ENCODE assay signal across 1 fruit fly cellular context in the genomic region with DNA sequence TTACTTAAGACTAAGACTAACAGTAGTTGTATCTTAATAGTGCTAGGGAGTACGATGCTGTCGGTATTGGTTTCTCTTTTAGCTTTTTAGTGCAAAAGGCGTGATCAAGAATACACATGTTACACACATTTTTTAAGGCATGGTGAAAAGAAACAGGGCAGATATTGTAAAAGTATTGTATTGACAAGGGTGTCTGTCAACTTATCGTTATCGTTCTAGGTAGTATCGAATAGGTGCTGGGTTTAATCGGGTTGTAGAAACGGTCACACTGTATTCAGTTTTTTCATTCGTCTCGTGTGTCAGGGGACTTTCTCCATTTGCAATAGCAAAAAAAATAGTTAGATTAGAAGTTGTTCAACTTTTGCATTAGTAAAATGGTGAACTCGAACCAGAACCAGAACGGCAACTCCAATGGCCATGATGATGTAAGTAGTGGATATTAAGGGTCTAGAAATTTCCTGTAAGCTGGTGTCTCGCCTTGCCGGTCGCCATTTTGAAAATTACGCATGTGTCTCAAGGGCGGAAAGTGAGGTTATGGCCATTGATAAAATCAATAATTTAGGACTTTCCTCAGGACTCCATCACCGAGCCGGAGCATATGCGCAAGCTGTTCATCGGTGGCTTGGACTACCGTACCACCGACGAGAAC.
TF ChIP-seq lines count a peak whose summit lies in the region.

No protein-coding gene starts in this region.

TF ChIP-seq in whole organism, embryonic, 481 proteins besides CTCF, POLR2A, EP300 and RAD21 (continued from another document and continues in another):
- TF ChIP-seq CG11398 (GFP tag; optimal IDR thresholded peaks at IDR 0.05; lab: Kevin White, UChicago), result no peak
- TF ChIP-seq NfI (GFP tag; optimal IDR thresholded peaks at IDR 0.05; lab: Kevin White, UChicago), result no peak
- no peak for TF ChIP-seq CG18262 (tag; optimal IDR thresholded peaks at IDR 0.05; lab: Kevin White, UChicago)
- TF ChIP-seq wor (GFP tag; IDR thresholded peaks at IDR 0.05; lab: Robert Waterston, UW), result no peak
- TF ChIP-seq YL-1 (GFP tag; optimal IDR thresholded peaks at IDR 0.05; lab: Kevin White, UChicago), result peak; percentile 98
- TF ChIP-seq Tbp (GFP tag; optimal IDR thresholded peaks at IDR 0.05; lab: Kevin White, UChicago), result peak; percentile 58
- no peak for TF ChIP-seq shn (GFP tag; optimal IDR thresholded peaks at IDR 0.05; lab: Kevin White, UChicago)
- TF ChIP-seq Hr39 (optimal IDR thresholded peaks at IDR 0.05; lab: Kevin White, UChicago), result no peak
- TF ChIP-seq ara (GFP tag; IDR thresholded peaks at IDR 0.05; lab: Robert Waterston, UW), result no peak
- no peak for TF ChIP-seq CrebB (tag; optimal IDR thresholded peaks at IDR 0.05; lab: Kevin White, UChicago)
- no peak for TF ChIP-seq CG30403 (GFP tag; optimal IDR thresholded peaks at IDR 0.05; lab: Kevin White, UChicago)
- peak; percentile 53 for TF ChIP-seq CG12659 (GFP tag; optimal IDR thresholded peaks at IDR 0.05; lab: Kevin White, UChicago)
- no peak for TF ChIP-seq al (GFP tag; IDR thresholded peaks at IDR 0.05; lab: Robert Waterston, UW)
- peak; percentile 13 for TF ChIP-seq CG6813 (GFP tag; optimal IDR thresholded peaks at IDR 0.05; lab: Kevin White, UChicago)
- TF ChIP-seq run (tag; optimal IDR thresholded peaks at IDR 0.05; lab: Kevin White, UChicago), result no peak
- no peak for TF ChIP-seq E2f1 (GFP tag; IDR thresholded peaks at IDR 0.05; lab: Robert Waterston, UW)
- TF ChIP-seq CG9932 (GFP tag; IDR thresholded peaks at IDR 0.05; lab: Robert Waterston, UW), result no peak
- peak; percentile 64 for TF ChIP-seq BEAF-32 (GFP tag; optimal IDR thresholded peaks at IDR 0.05; lab: Kevin White, UChicago)
- peak; percentile 60 for TF ChIP-seq chm (GFP tag; IDR thresholded peaks at IDR 0.05; lab: Robert Waterston, UW)
- no peak for TF ChIP-seq CG17612 (GFP tag; IDR thresholded peaks at IDR 0.05; lab: Robert Waterston, UW)
- TF ChIP-seq CG12071 (GFP tag; optimal IDR thresholded peaks at IDR 0.05; lab: Kevin White, UChicago), result no peak
- TF ChIP-seq CG31388 (GFP tag; optimal IDR thresholded peaks at IDR 0.05; lab: Kevin White, UChicago), result no peak
- TF ChIP-seq en (GFP tag; optimal IDR thresholded peaks at IDR 0.05; lab: Kevin White, UChicago), result no peak
- no peak for TF ChIP-seq ab (GFP tag; optimal IDR thresholded peaks at IDR 0.05; lab: Kevin White, UChicago)
- no peak for TF ChIP-seq fd96Cb (tag; optimal IDR thresholded peaks at IDR 0.05; lab: Kevin White, UChicago)
- TF ChIP-seq HLH4C (GFP tag; IDR thresholded peaks at IDR 0.05; lab: Robert Waterston, UW; ENCODE audit: partially characterized antibody), result peak; percentile 60; the same call in 2 of the 3 replicates
- no peak for TF ChIP-seq eve (GFP tag; optimal IDR thresholded peaks at IDR 0.05; lab: Kevin White, UChicago)
- TF ChIP-seq sr (GFP tag; IDR thresholded peaks at IDR 0.05; lab: Robert Waterston, UW), result no peak
- no peak for TF ChIP-seq br (optimal IDR thresholded peaks at IDR 0.05; lab: Kevin White, UChicago)
- peak; percentile 68 for TF ChIP-seq Sry-δ (GFP tag; optimal IDR thresholded peaks at IDR 0.05; lab: Kevin White, UChicago)
- TF ChIP-seq NC2α (GFP tag; optimal IDR thresholded peaks at IDR 0.05; lab: Kevin White, UChicago), result no peak
- TF ChIP-seq vvl (GFP tag; IDR thresholded peaks at IDR 0.05; lab: Robert Waterston, UW), result peak; percentile 11
- no peak for TF ChIP-seq Mad (GFP tag; optimal IDR thresholded peaks at IDR 0.05; lab: Kevin White, UChicago)
- TF ChIP-seq z (GFP tag; IDR thresholded peaks at IDR 0.05; lab: Robert Waterston, UW), result no peak
- TF ChIP-seq CG42726 (GFP tag; IDR thresholded peaks at IDR 0.05; lab: Robert Waterston, UW; ENCODE audit: partially characterized antibody), result 0 out of 2 replicates have a peak, but pooled peaks have one; percentile 47
- peak; percentile 96 for TF ChIP-seq onecut (GFP tag; IDR thresholded peaks at IDR 0.05; lab: Robert Waterston, UW)
- TF ChIP-seq CG12942 (GFP tag; optimal IDR thresholded peaks at IDR 0.05; lab: Kevin White, UChicago), result no peak
- TF ChIP-seq D19A (tag; optimal IDR thresholded peaks at IDR 0.05; lab: Kevin White, UChicago), result no peak
- TF ChIP-seq crol (GFP tag; IDR thresholded peaks at IDR 0.05; lab: Robert Waterston, UW), result no peak
- TF ChIP-seq Bdp1 (GFP tag; optimal IDR thresholded peaks at IDR 0.05; lab: Kevin White, UChicago), result no peak
- no peak for TF ChIP-seq Chrac-16 (GFP tag; optimal IDR thresholded peaks at IDR 0.05; lab: Kevin White, UChicago)
- no peak for TF ChIP-seq kah (GFP tag; optimal IDR thresholded peaks at IDR 0.05; lab: Kevin White, UChicago)
- TF ChIP-seq CG4820 (GFP tag; optimal IDR thresholded peaks at IDR 0.05; lab: Kevin White, UChicago), result no peak
- no peak for TF ChIP-seq oc (tag; optimal IDR thresholded peaks at IDR 0.05; lab: Kevin White, UChicago)
- TF ChIP-seq peb (GFP tag; IDR thresholded peaks at IDR 0.05; lab: Robert Waterston, UW), result no peak
- no peak for TF ChIP-seq tap (tag; optimal IDR thresholded peaks at IDR 0.05; lab: Kevin White, UChicago)
- TF ChIP-seq hbn (GFP tag; IDR thresholded peaks at IDR 0.05; lab: Robert Waterston, UW; ENCODE audit: partially characterized antibody), result no peak; the same call in 1 of the 2 replicates
- no peak for TF ChIP-seq CG14667 (GFP tag; IDR thresholded peaks at IDR 0.05; lab: Robert Waterston, UW)
- TF ChIP-seq lilli (GFP tag; optimal IDR thresholded peaks at IDR 0.05; lab: Kevin White, UChicago), result peak; percentile 34
- TF ChIP-seq CG10267 (tag; optimal IDR thresholded peaks at IDR 0.05; lab: Kevin White, UChicago), result peak; percentile 40
- no peak for TF ChIP-seq CoRest (tag; optimal IDR thresholded peaks at IDR 0.05; lab: Kevin White, UChicago)
- no peak for TF ChIP-seq CG13775 (GFP tag; optimal IDR thresholded peaks at IDR 0.05; lab: Kevin White, UChicago)
- TF ChIP-seq slbo (GFP tag; IDR thresholded peaks at IDR 0.05; lab: Robert Waterston, UW), result peak; percentile 34
- no peak for TF ChIP-seq nau (GFP tag; optimal IDR thresholded peaks at IDR 0.05; lab: Kevin White, UChicago)
- peak; percentile 6 for TF ChIP-seq NC2β (GFP tag; optimal IDR thresholded peaks at IDR 0.05; lab: Kevin White, UChicago)
- no peak for TF ChIP-seq disco-r (GFP tag; optimal IDR thresholded peaks at IDR 0.05; lab: Kevin White, UChicago)
- TF ChIP-seq CkIIα-i1 (GFP tag; IDR thresholded peaks at IDR 0.05; lab: Robert Waterston, UW), result no peak
- TF ChIP-seq CG8281 (tag; optimal IDR thresholded peaks at IDR 0.05; lab: Kevin White, UChicago), result peak; percentile 85
- no peak for TF ChIP-seq danr (GFP tag; IDR thresholded peaks at IDR 0.05; lab: Robert Waterston, UW)
- TF ChIP-seq CG4707 (GFP tag; optimal IDR thresholded peaks at IDR 0.05; lab: Kevin White, UChicago), result no peak
- TF ChIP-seq hb (GFP tag; IDR thresholded peaks at IDR 0.05; lab: Robert Waterston, UW; ENCODE audit: partially characterized antibody), result no peak
- no peak for TF ChIP-seq CG6175 (GFP tag; IDR thresholded peaks at IDR 0.05; lab: Robert Waterston, UW)
- no peak for TF ChIP-seq lov (optimal IDR thresholded peaks at IDR 0.05; lab: Kevin White, UChicago)
- no peak for TF ChIP-seq lov (GFP tag; IDR thresholded peaks at IDR 0.05; lab: Robert Waterston, UW)
- peak; percentile 52 for TF ChIP-seq CG13287 (GFP tag; IDR thresholded peaks at IDR 0.05; lab: Robert Waterston, UW; ENCODE audit: partially characterized antibody)
- TF ChIP-seq Scr (GFP tag; IDR thresholded peaks at IDR 0.05; lab: Robert Waterston, UW; ENCODE audit: partially characterized antibody), result peak; percentile 41; the same call in 1 of the 2 replicates
- TF ChIP-seq CG11093 (GFP tag; IDR thresholded peaks at IDR 0.05; lab: Robert Waterston, UW), result no peak
- peak; percentile 78 for TF ChIP-seq CG3995 (GFP tag; optimal IDR thresholded peaks at IDR 0.05; lab: Kevin White, UChicago)
- TF ChIP-seq Vsx1 (GFP tag; optimal IDR thresholded peaks at IDR 0.05; lab: Kevin White, UChicago), result no peak
- TF ChIP-seq CG30431 (GFP tag; optimal IDR thresholded peaks at IDR 0.05; lab: Kevin White, UChicago), result no peak
- peak; percentile 45 for TF ChIP-seq CG10543 (GFP tag; optimal IDR thresholded peaks at IDR 0.05; lab: Kevin White, UChicago)
- peak; percentile 41; the same call in 1 of the 2 replicates for TF ChIP-seq nerfin-2 (GFP tag; IDR thresholded peaks at IDR 0.05; lab: Robert Waterston, UW; ENCODE audit: partially characterized antibody)
- TF ChIP-seq Ssrp (tag; optimal IDR thresholded peaks at IDR 0.05; lab: Kevin White, UChicago), result no peak
- TF ChIP-seq CG1603 (tag; optimal IDR thresholded peaks at IDR 0.05; lab: Kevin White, UChicago), result peak; percentile 76
- no peak for TF ChIP-seq sima (GFP tag; optimal IDR thresholded peaks at IDR 0.05; lab: Kevin White, UChicago)
- TF ChIP-seq fd3F (GFP tag; optimal IDR thresholded peaks at IDR 0.05; lab: Kevin White, UChicago), result no peak
- TF ChIP-seq CG33557 (GFP tag; optimal IDR thresholded peaks at IDR 0.05; lab: Kevin White, UChicago), result no peak
- TF ChIP-seq yki (optimal IDR thresholded peaks at IDR 0.05; lab: Kevin White, UChicago), result no peak
- no peak for TF ChIP-seq CG2199 (GFP tag; IDR thresholded peaks at IDR 0.05; lab: Robert Waterston, UW)
- no peak for TF ChIP-seq CG11247 (GFP tag; IDR thresholded peaks at IDR 0.05; lab: Robert Waterston, UW)
- TF ChIP-seq CG9797 (GFP tag; optimal IDR thresholded peaks at IDR 0.05; lab: Kevin White, UChicago), result peak; percentile 76
- TF ChIP-seq CG8290 (GFP tag; optimal IDR thresholded peaks at IDR 0.05; lab: Kevin White, UChicago), result peak; percentile 28
- TF ChIP-seq CG8290 (tag; optimal IDR thresholded peaks at IDR 0.05; lab: Kevin White, UChicago), result no peak
- TF ChIP-seq CG4360 (GFP tag; IDR thresholded peaks at IDR 0.05; lab: Robert Waterston, UW), result no peak
- TF ChIP-seq CG11723 (GFP tag; optimal IDR thresholded peaks at IDR 0.05; lab: Kevin White, UChicago), result no peak
- TF ChIP-seq CG7987 (GFP tag; optimal IDR thresholded peaks at IDR 0.05; lab: Kevin White, UChicago), result peak; percentile 12
- TF ChIP-seq Sry-β (GFP tag; optimal IDR thresholded peaks at IDR 0.05; lab: Kevin White, UChicago), result no peak
- peak; percentile 6 for TF ChIP-seq CG6765 (GFP tag; optimal IDR thresholded peaks at IDR 0.05; lab: Kevin White, UChicago)
- no peak for TF ChIP-seq HLH3B (GFP tag; IDR thresholded peaks at IDR 0.05; lab: Robert Waterston, UW)
- no peak for TF ChIP-seq CG8765 (GFP tag; IDR thresholded peaks at IDR 0.05; lab: Robert Waterston, UW)
- TF ChIP-seq CG5953 (GFP tag; IDR thresholded peaks at IDR 0.05; lab: Robert Waterston, UW), result no peak
- no peak for TF ChIP-seq lola (GFP tag; optimal IDR thresholded peaks at IDR 0.05; lab: Kevin White, UChicago)
- TF ChIP-seq tx (GFP tag; optimal IDR thresholded peaks at IDR 0.05; lab: Kevin White, UChicago), result no peak
- no peak for TF ChIP-seq CG15479 (GFP tag; optimal IDR thresholded peaks at IDR 0.05; lab: Kevin White, UChicago)
- no peak for TF ChIP-seq CG4730 (GFP tag; IDR thresholded peaks at IDR 0.05; lab: Robert Waterston, UW)
- no peak for TF ChIP-seq CG4854 (GFP tag; optimal IDR thresholded peaks at IDR 0.05; lab: Kevin White, UChicago)
- peak; percentile 82 for TF ChIP-seq stwl (tag; optimal IDR thresholded peaks at IDR 0.05; lab: Kevin White, UChicago)
- 0 out of 3 replicates have a peak, but pooled peaks have one; percentile 25 for TF ChIP-seq Dbx (GFP tag; IDR thresholded peaks at IDR 0.05; lab: Robert Waterston, UW)
- TF ChIP-seq Atf-2 (GFP tag; optimal IDR thresholded peaks at IDR 0.05; lab: Kevin White, UChicago), result no peak
- no peak for TF ChIP-seq CG3838 (GFP tag; optimal IDR thresholded peaks at IDR 0.05; lab: Kevin White, UChicago)
- TF ChIP-seq jigr1 (GFP tag; IDR thresholded peaks at IDR 0.05; lab: Robert Waterston, UW), result no peak
- TF ChIP-seq CG17829 (tag; optimal IDR thresholded peaks at IDR 0.05; lab: Kevin White, UChicago), result peak; percentile 16
- no peak for TF ChIP-seq psq (GFP tag; optimal IDR thresholded peaks at IDR 0.05; lab: Kevin White, UChicago)
- no peak for TF ChIP-seq ash1 (GFP tag; optimal IDR thresholded peaks at IDR 0.05; lab: Kevin White, UChicago)
- TF ChIP-seq CG1792 (GFP tag; optimal IDR thresholded peaks at IDR 0.05; lab: Kevin White, UChicago), result no peak
- TF ChIP-seq Blimp-1 (GFP tag; optimal IDR thresholded peaks at IDR 0.05; lab: Kevin White, UChicago), result no peak
- no peak for TF ChIP-seq lab (GFP tag; optimal IDR thresholded peaks at IDR 0.05; lab: Kevin White, UChicago)
- no peak for TF ChIP-seq cato (GFP tag; optimal IDR thresholded peaks at IDR 0.05; lab: Kevin White, UChicago; ENCODE audit: borderline replicate concordance)
- TF ChIP-seq Ptx1 (GFP tag; IDR thresholded peaks at IDR 0.05; lab: Robert Waterston, UW), result no peak
- TF ChIP-seq CG16813 (GFP tag; IDR thresholded peaks at IDR 0.05; lab: Robert Waterston, UW; ENCODE audit: partially characterized antibody), result peak; percentile 46; the same call in 2 of the 3 replicates
- no peak for TF ChIP-seq tin (GFP tag; optimal IDR thresholded peaks at IDR 0.05; lab: Kevin White, UChicago)
- peak; percentile 28; the same call in 1 of the 4 replicates for TF ChIP-seq Dll (GFP tag; IDR thresholded peaks at IDR 0.05; lab: Robert Waterston, UW; ENCODE audit: partially characterized antibody)
- no peak for TF ChIP-seq CG3726 (GFP tag; IDR thresholded peaks at IDR 0.05; lab: Robert Waterston, UW)
- TF ChIP-seq mld (GFP tag; IDR thresholded peaks at IDR 0.05; lab: Robert Waterston, UW; ENCODE audit: partially characterized antibody), result no peak
- TF ChIP-seq CG10462 (GFP tag; optimal IDR thresholded peaks at IDR 0.05; lab: Kevin White, UChicago), result no peak
- no peak for TF ChIP-seq Elba2 (GFP tag; optimal IDR thresholded peaks at IDR 0.05; lab: Kevin White, UChicago)
- TF ChIP-seq CG12769 (tag; optimal IDR thresholded peaks at IDR 0.05; lab: Kevin White, UChicago), result no peak
- peak; percentile 21 for TF ChIP-seq zfh2 (GFP tag; optimal IDR thresholded peaks at IDR 0.05; lab: Kevin White, UChicago)
- no peak for TF ChIP-seq gce (GFP tag; IDR thresholded peaks at IDR 0.05; lab: Robert Waterston, UW)
- peak; percentile 88 for TF ChIP-seq pzg (GFP tag; optimal IDR thresholded peaks at IDR 0.05; lab: Kevin White, UChicago)
- peak; percentile 16 for TF ChIP-seq CG30020 (tag; optimal IDR thresholded peaks at IDR 0.05; lab: Kevin White, UChicago)
- TF ChIP-seq CG18011 (GFP tag; optimal IDR thresholded peaks at IDR 0.05; lab: Kevin White, UChicago), result no peak
- no peak for TF ChIP-seq Mes4 (GFP tag; optimal IDR thresholded peaks at IDR 0.05; lab: Kevin White, UChicago)
- TF ChIP-seq klu (GFP tag; IDR thresholded peaks at IDR 0.05; lab: Robert Waterston, UW), result no peak
- no peak for TF ChIP-seq Hr51 (GFP tag; optimal IDR thresholded peaks at IDR 0.05; lab: Kevin White, UChicago)
- TF ChIP-seq CG7372 (GFP tag; IDR thresholded peaks at IDR 0.05; lab: Robert Waterston, UW), result no peak
- TF ChIP-seq CG3281 (GFP tag; optimal IDR thresholded peaks at IDR 0.05; lab: Kevin White, UChicago), result peak; percentile 12
